Worm (Caenorhabditis elegans) whole organism, young adult: ENCODE results near the gene K10H10.9.
A peak's percentile ranks its signal among the peaks of the same experiment; 100 is the strongest.

Source experiments
- C06A6.2 ChIP-seq: fragments of 200-800 bp; sonication (Bioruptor generic); conservative IDR thresholded peaks from 2 replicates; pipeline ENCODE4 v1.3.6; 2022; ENCODE audit warnings: missing genetic modification characterization, missing compliant biosample characterization
- lsl-1 ChIP-seq: fragments of 200-800 bp; sonication (Bioruptor generic); optimal IDR thresholded peaks from 2 replicates; lab custom pipeline; 2018; ENCODE audit warnings: mild to moderate bottlenecking, missing genetic modification characterization, moderate library complexity, missing compliant biosample characterization
- pbrm-1 ChIP-seq: fragments of 200-800 bp; sonication (Bioruptor generic); IDR thresholded peaks from 2 replicates; pipeline ENCODE4 v1.3.6; 2022; ENCODE audit warnings: missing genetic modification reagents, missing genetic modification characterization, missing compliant biosample characterization
- pha-4 ChIP-seq: fragments of 150-350 bp; sonication (generic microtip); optimal IDR thresholded peaks from 2 replicates; lab custom pipeline; 2014; ENCODE audit warnings: missing biosample characterization, missing genetic modification reagents, missing genetic modification characterization

- TF ChIP-seq pbrm-1 = 0 out of 2 replicates have a peak, but pooled peaks have one; percentile 34
- TF ChIP-seq pha-4 = no peak
- peak; percentile 75 for TF ChIP-seq lsl-1 (GFP tag; lab: Kevin White, UChicago)
- TF ChIP-seq C06A6.2 = no peak
These were observed 35.2 kb downstream of the K10H10.9 start, which contains the start of gene C13B4.1 for ce11 chrII:14479583-14480245.
